Worm (Caenorhabditis elegans) whole organism, L3 larva: ENCODE results near the gene T01C3.2.

Experiments used
- ceh-28 ChIP-seq: fragments of 150-350 bp; optimal IDR thresholded peaks from 2 replicates; lab custom pipeline; 2014; ENCODE audit warnings: missing biosample characterization, missing genetic modification reagents, missing genetic modification characterization
- elt-3 ChIP-seq, 3 experiments: fragments of 150-350 bp in 1 of 3; sonication (generic microtip) in 2 of 3; optimal IDR thresholded peaks; 2 replicates in 2 of 3; 4 replicates in 1 of 3; lab custom pipeline; 2014 to 2017; ENCODE audit warnings: missing biosample characterization in 3 of 3, missing genetic modification characterization in 3 of 3

ce11 chrV:14955676-14956075 lies 35.3 kb upstream of the T01C3.2 start, which contains the start of gene F02D8.9:
- TF ChIP-seq elt-3 (tag; optimal IDR thresholded peaks at IDR 0.05; lab: Kevin White, UChicago) (no peak), ceh-28 (no peak)
